Worm (Caenorhabditis elegans) whole organism, L3 larva: ENCODE results near the gene rgs-10.
A peak's percentile ranks its signal among the peaks of the same experiment; 100 is the strongest.

Experiments used
- R02D3.7 ChIP-seq: fragments of 150-350 bp; optimal IDR thresholded peaks from 2 replicates; lab custom pipeline; 2014; ENCODE audit warnings: missing biosample characterization, missing genetic modification characterization
- ZK546.5 ChIP-seq: sonication (generic microtip); optimal IDR thresholded peaks from 2 replicates; lab custom pipeline; 2017; ENCODE audit warnings: missing biosample characterization, missing genetic modification characterization
- ama-1 ChIP-seq: fragments of 150-350 bp; optimal IDR thresholded peaks from 2 replicates; lab custom pipeline; 2018
- ceh-16 ChIP-seq: sonication (generic microtip); optimal IDR thresholded peaks from 2 replicates; lab custom pipeline; 2017; ENCODE audit warnings: missing biosample characterization, missing genetic modification characterization
- ceh-28 ChIP-seq: fragments of 150-350 bp; optimal IDR thresholded peaks from 2 replicates; lab custom pipeline; 2014; ENCODE audit warnings: missing biosample characterization, missing genetic modification reagents, missing genetic modification characterization
- ceh-82 ChIP-seq: fragments of 150-350 bp; optimal IDR thresholded peaks from 2 replicates; lab custom pipeline; 2014; ENCODE audit warnings: missing biosample characterization, missing genetic modification characterization
- ceh-9 ChIP-seq: sonication (generic microtip); optimal IDR thresholded peaks from 2 replicates; lab custom pipeline; 2018; ENCODE audit warnings: missing biosample characterization, missing genetic modification characterization
- egl-5 ChIP-seq: fragments of 150-350 bp; optimal IDR thresholded peaks from 2 replicates; lab custom pipeline; 2017; ENCODE audit warnings: missing biosample characterization, missing genetic modification reagents, missing genetic modification characterization, inconsistent platforms
- elt-1 ChIP-seq: fragments of 150-350 bp; optimal IDR thresholded peaks from 2 replicates; lab custom pipeline; 2014; ENCODE audit warnings: missing biosample characterization, missing genetic modification characterization
- elt-2 ChIP-seq: sonication (generic microtip); optimal IDR thresholded peaks from 2 replicates; lab custom pipeline; 2016; ENCODE audit warnings: missing genetic modification reagents, mild to moderate bottlenecking, missing genetic modification characterization, missing compliant biosample characterization
- eor-1 ChIP-seq, 2 experiments: fragments of 150-350 bp; optimal IDR thresholded peaks; 2 replicates each; lab custom pipeline; 2014 to 2018; ENCODE audit warnings: missing biosample characterization in 2 of 2, missing genetic modification characterization in 2 of 2
- fkh-10 ChIP-seq: sonication (generic microtip); optimal IDR thresholded peaks from 2 replicates; lab custom pipeline; 2017; ENCODE audit warnings: missing biosample characterization, missing genetic modification reagents, missing genetic modification characterization
- fos-1 ChIP-seq: fragments of 150-350 bp; optimal IDR thresholded peaks from 2 replicates; lab custom pipeline; 2014; ENCODE audit warnings: missing biosample characterization, missing genetic modification characterization
- jun-1 ChIP-seq: fragments of 150-350 bp; optimal IDR thresholded peaks from 2 replicates; lab custom pipeline; 2014; ENCODE audit warnings: missing biosample characterization, missing genetic modification reagents, missing genetic modification characterization
- lin-15B ChIP-seq: fragments of 150-350 bp; optimal IDR thresholded peaks from 2 replicates; lab custom pipeline; 2014; ENCODE audit warnings: missing biosample characterization, missing genetic modification characterization
- lin-39 ChIP-seq: fragments of 150-350 bp; optimal IDR thresholded peaks from 2 replicates; lab custom pipeline; 2018; ENCODE audit warnings: missing biosample characterization, missing genetic modification reagents, missing genetic modification characterization
- lsy-12 ChIP-seq: sonication (generic microtip); optimal IDR thresholded peaks from 2 replicates; lab custom pipeline; 2016; ENCODE audit warnings: mild to moderate bottlenecking, missing genetic modification characterization, missing compliant biosample characterization
- mdl-1 ChIP-seq: fragments of 150-350 bp; optimal IDR thresholded peaks from 2 replicates; lab custom pipeline; 2014; ENCODE audit warnings: missing biosample characterization, missing genetic modification characterization
- nfya-1 ChIP-seq: sonication (generic microtip); optimal IDR thresholded peaks from 2 replicates; lab custom pipeline; 2017; ENCODE audit warnings: missing genetic modification characterization, mild to moderate bottlenecking, missing compliant biosample characterization, antibody characterized with exemption, moderate library complexity; ENCODE audit not compliant: insufficient read depth
- nhr-11 ChIP-seq: fragments of 150-350 bp; optimal IDR thresholded peaks from 2 replicates; lab custom pipeline; 2014; ENCODE audit warnings: missing biosample characterization, missing genetic modification characterization
- nhr-12 ChIP-seq: fragments of 150-350 bp; optimal IDR thresholded peaks from 2 replicates; lab custom pipeline; 2014; ENCODE audit warnings: missing biosample characterization, missing genetic modification characterization
- nhr-23 ChIP-seq: fragments of 150-350 bp; optimal IDR thresholded peaks from 2 replicates; lab custom pipeline; 2014; ENCODE audit warnings: missing biosample characterization, missing genetic modification reagents, missing genetic modification characterization
- nhr-237 ChIP-seq: fragments of 150-350 bp; optimal IDR thresholded peaks from 2 replicates; lab custom pipeline; 2014; ENCODE audit warnings: missing biosample characterization, missing genetic modification characterization
- nhr-28 ChIP-seq: fragments of 150-350 bp; optimal IDR thresholded peaks from 2 replicates; lab custom pipeline; 2014; ENCODE audit warnings: missing biosample characterization, missing genetic modification characterization
- nhr-43 ChIP-seq: sonication (generic microtip); optimal IDR thresholded peaks from 2 replicates; lab custom pipeline; 2016; ENCODE audit warnings: mild to moderate bottlenecking, missing genetic modification characterization, missing compliant biosample characterization; ENCODE audit not compliant: poor library complexity, severe bottlenecking
- nhr-67 ChIP-seq: fragments of 150-350 bp; optimal IDR thresholded peaks from 2 replicates; lab custom pipeline; 2014; ENCODE audit warnings: missing biosample characterization, missing genetic modification characterization
- nhr-77 ChIP-seq: fragments of 150-350 bp; optimal IDR thresholded peaks from 2 replicates; lab custom pipeline; 2014; ENCODE audit warnings: missing biosample characterization, missing genetic modification characterization
- pha-4 ChIP-seq: fragments of 150-350 bp; optimal IDR thresholded peaks from 2 replicates; lab custom pipeline; 2014; ENCODE audit warnings: missing biosample characterization, missing genetic modification reagents, missing genetic modification characterization
- pqm-1 ChIP-seq: fragments of 150-350 bp; optimal IDR thresholded peaks from 2 replicates; lab custom pipeline; 2017; ENCODE audit warnings: missing biosample characterization, missing genetic modification characterization, inconsistent platforms
- sea-2 ChIP-seq: fragments of 150-350 bp; sonication (generic microtip); optimal IDR thresholded peaks from 4 replicates; lab custom pipeline; 2014; ENCODE audit warnings: missing biosample characterization, missing genetic modification reagents, missing genetic modification characterization
- skn-1 ChIP-seq: fragments of 150-350 bp; optimal IDR thresholded peaks from 2 replicates; lab custom pipeline; 2014; ENCODE audit warnings: missing biosample characterization, missing genetic modification characterization
- snpc-4 ChIP-seq: fragments of 150-350 bp; optimal IDR thresholded peaks from 2 replicates; lab custom pipeline; 2014; ENCODE audit warnings: missing biosample characterization, missing genetic modification characterization
- tbx-2 ChIP-seq: sonication (generic microtip); optimal IDR thresholded peaks from 2 replicates; lab custom pipeline; 2016; ENCODE audit warnings: mild to moderate bottlenecking, missing genetic modification characterization, missing compliant biosample characterization
- unc-39 ChIP-seq: sonication (generic microtip); optimal IDR thresholded peaks from 4 replicates; lab custom pipeline; 2017; ENCODE audit warnings: missing biosample characterization, missing genetic modification characterization
- unc-62 ChIP-seq: fragments of 150-350 bp; sonication (generic microtip); optimal IDR thresholded peaks from 4 replicates; lab custom pipeline; 2014; ENCODE audit warnings: missing biosample characterization, missing genetic modification reagents, missing genetic modification characterization

Gene rgs-10

DNA sequence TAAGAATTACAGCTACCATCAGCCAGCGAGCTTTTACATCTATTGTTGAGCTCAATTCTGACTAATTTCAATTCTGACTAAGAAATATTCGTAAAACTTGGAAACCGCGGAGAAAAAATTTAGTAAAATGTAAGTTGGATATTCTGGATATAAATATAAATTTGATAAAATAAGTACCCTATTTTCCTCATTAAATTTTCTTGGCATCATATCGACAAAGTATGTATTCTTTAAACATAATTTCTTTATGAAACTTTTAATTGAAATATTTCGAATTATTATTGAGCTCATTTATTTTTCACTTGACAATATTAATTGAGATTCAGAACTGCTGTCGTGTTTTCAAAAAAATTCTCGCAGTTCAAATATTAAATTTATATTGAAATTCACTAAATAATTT is 33.0 kb upstream of the rgs-10 start:
- no peak for TF ChIP-seq snpc-4 (tag; lab: Kevin White, UChicago)
- no peak for TF ChIP-seq nhr-77
- no peak for TF ChIP-seq ceh-82 (tag; lab: Kevin White, UChicago)
- no peak for TF ChIP-seq unc-39 (tag; lab: Kevin White, UChicago)
- no peak for TF ChIP-seq unc-62 (GFP tag; lab: Kevin White, UChicago)
- no peak for TF ChIP-seq lin-39 (tag; lab: Kevin White, UChicago)
- TF ChIP-seq elt-2 = no peak
- no peak for TF ChIP-seq ama-1 (lab: Kevin White, UChicago)
- no peak for TF ChIP-seq ceh-28 (tag; lab: Kevin White, UChicago)
- no peak for TF ChIP-seq ZK546.5 (tag; lab: Kevin White, UChicago)
- TF ChIP-seq egl-5 (tag; lab: Kevin White, UChicago) = no peak
- no peak for TF ChIP-seq sea-2 (GFP tag; lab: Kevin White, UChicago)

DNA sequence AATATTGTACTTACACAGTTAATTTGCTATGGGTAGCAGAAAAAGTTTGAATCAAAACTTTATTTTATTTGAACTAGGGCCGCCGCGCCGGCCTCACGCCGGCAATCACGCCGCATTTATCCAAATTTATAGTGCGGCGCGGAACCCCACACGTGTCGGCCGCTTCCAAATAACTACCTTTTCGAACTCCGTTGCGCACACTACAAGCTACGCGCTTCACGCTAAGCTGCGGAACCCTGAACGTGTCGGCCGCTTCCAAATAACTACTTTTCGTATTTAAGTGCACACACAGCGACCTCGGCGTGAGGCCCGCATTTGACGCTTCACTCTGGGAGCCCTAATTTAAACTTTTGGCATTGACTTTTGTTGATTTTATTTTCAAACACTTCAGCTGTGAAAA is 31.1 kb upstream of the rgs-10 start:
- TF ChIP-seq snpc-4 (tag; lab: Kevin White, UChicago) (peak; percentile 1), nhr-28 (no peak)

DNA sequence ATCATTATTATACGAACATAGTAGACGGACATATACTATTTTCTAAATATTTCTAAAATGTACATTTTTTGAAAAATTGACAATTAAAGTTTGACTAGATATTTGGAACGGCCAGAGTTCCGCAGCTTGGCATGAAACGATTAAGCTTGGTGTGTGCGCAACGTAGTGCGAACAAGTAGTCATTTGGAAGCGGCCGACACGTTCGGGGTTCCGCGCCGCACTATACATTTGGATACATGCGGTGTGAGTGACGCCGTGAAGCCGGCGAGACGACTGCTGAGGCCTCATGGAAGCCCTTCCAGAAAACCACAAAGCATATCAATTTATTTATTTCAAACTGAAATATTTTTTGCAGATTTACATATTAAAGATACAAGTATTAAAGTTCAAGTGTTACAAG is 24.4 kb upstream of the rgs-10 start:
- TF ChIP-seq snpc-4 (tag; lab: Kevin White, UChicago) (peak; percentile 80), nhr-43 (no peak), nfya-1 (tag; lab: Kevin White, UChicago) (no peak)

DNA sequence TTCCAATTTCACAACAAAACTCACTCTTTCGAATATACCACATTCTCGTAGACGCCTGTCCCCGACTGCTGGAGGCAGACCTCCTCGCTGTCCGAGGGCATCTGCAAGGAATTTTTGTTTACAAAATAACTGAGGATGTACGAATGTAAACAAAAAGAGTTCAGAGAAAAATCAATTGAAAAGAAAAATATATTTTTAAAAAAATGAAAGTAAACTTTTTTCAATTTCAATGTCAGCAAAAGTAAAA is 16.4 kb upstream of the rgs-10 start, which contains the start of gene mrp-5:
mrp-5 (minus strand) TSS at position 101 of the 247 bp plus-strand sequence.
- TF ChIP-seq skn-1 (tag; lab: Kevin White, UChicago) (no peak), eor-1 (tag; optimal IDR thresholded peaks at IDR 0.05; lab: Kevin White, UChicago) (no peak), ceh-28 (tag; lab: Kevin White, UChicago) (no peak), egl-5 (tag; lab: Kevin White, UChicago) (no peak), pha-4 (tag; lab: Kevin White, UChicago) (no peak), ceh-82 (tag; lab: Kevin White, UChicago) (no peak), tbx-2 (tag; lab: Kevin White, UChicago) (no peak), nhr-11 (no peak), elt-1 (tag; lab: Kevin White, UChicago) (no peak), nhr-23 (tag; lab: Kevin White, UChicago) (no peak), mdl-1 (tag; lab: Kevin White, UChicago) (no peak), unc-62 (GFP tag; lab: Kevin White, UChicago) (no peak), fos-1 (tag; lab: Kevin White, UChicago) (no peak), nhr-67 (no peak), R02D3.7 (tag; lab: Kevin White, UChicago) (no peak), ceh-16 (tag; lab: Kevin White, UChicago) (no peak), elt-2 (no peak), nhr-12 (no peak), nhr-237 (tag; lab: Kevin White, UChicago) (no peak)
- TF ChIP-seq, all 47 proteins: peak for 0

DNA sequence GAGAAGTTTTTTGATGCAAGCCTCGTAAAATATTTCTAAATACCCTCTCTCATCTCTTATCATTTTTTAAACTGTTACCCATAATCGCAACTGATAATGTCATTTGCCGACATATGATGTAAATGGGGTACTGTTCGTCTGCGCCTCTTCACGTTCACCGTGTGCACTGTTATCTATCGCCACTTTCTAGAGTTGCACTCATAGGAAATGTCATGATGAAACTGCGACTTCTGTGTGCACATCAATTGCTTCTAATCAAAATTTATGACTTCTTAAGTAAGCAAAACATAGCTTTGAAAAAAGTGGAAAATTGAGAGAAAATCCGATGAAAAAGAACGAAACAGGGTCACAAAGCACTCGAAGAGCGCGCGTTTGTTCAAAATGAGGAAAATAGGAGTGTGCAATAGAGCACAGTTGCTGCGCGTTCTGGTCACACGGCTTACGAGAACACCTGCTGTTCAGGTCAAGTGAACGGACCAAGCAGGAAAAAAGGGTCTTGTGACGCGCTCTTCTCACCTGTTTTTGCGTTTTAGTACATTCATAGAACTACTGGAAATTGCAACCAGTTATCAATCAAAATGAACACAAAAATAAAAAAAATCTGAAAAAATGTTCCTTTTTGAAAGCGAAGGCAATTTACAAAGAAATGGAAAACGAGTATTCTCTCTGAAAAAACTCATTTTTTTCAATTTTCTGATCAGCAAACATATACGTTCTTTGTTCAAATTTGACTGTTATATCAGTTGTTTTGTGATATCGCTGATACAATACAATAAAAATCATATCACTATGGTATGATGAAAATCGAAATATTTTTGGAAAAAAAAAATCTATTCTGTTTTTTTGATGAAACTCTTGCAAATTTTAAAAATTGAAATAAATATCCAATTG is 15.8 kb upstream of the rgs-10 start:
- TF ChIP-seq ama-1 (lab: Kevin White, UChicago) = no peak
- peak; percentile 30 for TF ChIP-seq nfya-1 (tag; lab: Kevin White, UChicago)
- TF ChIP-seq nhr-237 (tag; lab: Kevin White, UChicago) = no peak
- peak; percentile 2 for TF ChIP-seq snpc-4 (tag; lab: Kevin White, UChicago)
- no peak for TF ChIP-seq lin-39 (tag; lab: Kevin White, UChicago)
- peak; percentile 20 for TF ChIP-seq nhr-43
- no peak for TF ChIP-seq R02D3.7 (tag; lab: Kevin White, UChicago)
- no peak for TF ChIP-seq fkh-10 (GFP tag; lab: Kevin White, UChicago)
- TF ChIP-seq elt-2 = peak; percentile 99
- TF ChIP-seq jun-1 (tag; lab: Kevin White, UChicago) = peak; percentile 52
- TF ChIP-seq mdl-1 (tag; lab: Kevin White, UChicago) = no peak
- TF ChIP-seq pqm-1 (tag; lab: Kevin White, UChicago) = peak; percentile 94
- TF ChIP-seq nhr-28 = no peak
- TF ChIP-seq lsy-12 (tag; lab: Kevin White, UChicago) = no peak
- TF ChIP-seq ceh-9 (tag; lab: Kevin White, UChicago) = no peak
- TF ChIP-seq lin-15B = peak; percentile 77
- peak; percentile 73 for TF ChIP-seq egl-5 (tag; lab: Kevin White, UChicago)
- peak; percentile 45 for TF ChIP-seq pha-4 (tag; lab: Kevin White, UChicago)
